Worm (Caenorhabditis elegans): ENCODE measurements around the gene rla-2.

The rla-2 gene

DNA sequence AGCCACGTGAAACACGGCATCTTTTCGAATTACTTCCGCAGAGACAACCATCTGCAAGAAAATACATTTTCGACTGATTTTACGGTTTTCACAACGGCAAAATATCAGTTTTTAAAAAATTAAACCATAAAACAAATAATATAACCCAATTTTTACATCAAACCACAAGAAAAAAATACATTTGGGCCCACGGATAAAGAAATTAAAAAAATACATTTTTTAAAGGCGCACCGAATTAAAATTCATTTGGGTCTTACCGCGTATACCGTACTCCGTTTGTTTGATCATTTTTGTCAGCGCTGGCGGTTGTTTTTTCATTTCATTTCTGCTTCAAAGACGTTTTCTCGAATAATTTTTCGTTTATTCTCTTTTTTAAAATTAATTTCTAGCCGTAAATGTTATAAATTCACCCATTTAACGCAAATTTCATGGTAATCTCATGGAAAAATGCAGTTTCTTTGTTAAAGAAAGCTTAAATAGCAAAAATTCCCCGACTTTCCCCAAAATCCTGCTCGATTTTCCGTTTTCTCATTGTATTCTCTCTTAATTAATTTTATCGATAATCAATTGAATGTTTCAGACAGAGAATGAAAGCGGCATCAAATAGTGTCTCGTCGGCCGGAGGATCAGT is 16.8 kb downstream of the rla-2 start, which contains the start of the genes rec-8 and mex-5:
rec-8 (minus strand) TSS at position 51 of the 631 bp plus-strand sequence.
mex-5 (plus strand) TSS at position 581 of the 631 bp plus-strand sequence.
- TF ChIP-seq fkh-3 (tag; optimal IDR thresholded peaks at IDR 0.05) (no peak), ztf-6 (GFP tag; IDR thresholded peaks at IDR 0.05) (no peak), lin-26 (GFP tag; IDR thresholded peaks at IDR 0.05) (no peak), mxl-1 (tag; optimal IDR thresholded peaks at IDR 0.05) (no peak), ceh-79 (tag; optimal IDR thresholded peaks at IDR 0.05) (no peak), lin-54 (GFP tag; optimal IDR thresholded peaks at IDR 0.05) (peak; percentile 75), nfya-1 (tag; optimal IDR thresholded peaks at IDR 0.05; ENCODE audit: borderline replicate concordance, insufficient read depth) (no peak), madf-8 (GFP tag; conservative IDR thresholded peaks at IDR 0.05) (peak; percentile 94), lir-1 (GFP tag; conservative IDR thresholded peaks at IDR 0.05) (peak; percentile 7; the same call in 1 of the 2 replicates), T07F8.4 (tag; optimal IDR thresholded peaks at IDR 0.05) (no peak), F33H1.4 (GFP tag; IDR thresholded peaks at IDR 0.05) (peak; percentile 98), bed-2 (GFP tag; IDR thresholded peaks at IDR 0.05) (no peak), ama-1 (optimal IDR thresholded peaks at IDR 0.05) (no peak), ama-1 (GFP tag; optimal IDR thresholded peaks at IDR 0.05) (no peak), lin-35 (GFP tag; optimal IDR thresholded peaks at IDR 0.05) (peak in 2 of 3 experiments; percentile 55 to 84), B0035.1 (tag; optimal IDR thresholded peaks at IDR 0.05) (no peak), ccch-3 (GFP tag; optimal IDR thresholded peaks at IDR 0.05) (no peak), repo-1 (tag; optimal IDR thresholded peaks at IDR 0.05) (no peak), ztf-22 (GFP tag; optimal IDR thresholded peaks at IDR 0.05) (no peak), Y53F4B.3 (GFP tag; IDR thresholded peaks at IDR 0.05) (no peak), ztf-26 (tag; optimal IDR thresholded peaks at IDR 0.05) (no peak), cebp-2 (GFP tag; IDR thresholded peaks at IDR 0.05) (no peak), sdz-38 (tag; optimal IDR thresholded peaks at IDR 0.05) (no peak), nhr-90 (tag; optimal IDR thresholded peaks at IDR 0.05) (no peak), B0336.3 (GFP tag; IDR thresholded peaks at IDR 0.05) (peak; percentile 42; the same call in 1 of the 2 replicates), madf-10 (tag; optimal IDR thresholded peaks at IDR 0.05) (no peak), B0019.2 (GFP tag; conservative IDR thresholded peaks at IDR 0.05) (peak; percentile 84), rcor-1 (GFP tag; IDR thresholded peaks at IDR 0.05) (peak; percentile 28; the same call in 1 of the 2 replicates), let-526 (GFP tag; IDR thresholded peaks at IDR 0.05) (no peak), madf-3 (GFP tag; IDR thresholded peaks at IDR 0.05) (0 out of 2 replicates have a peak, but pooled peaks have one; percentile 29), Y67H2A.10 (GFP tag; conservative IDR thresholded peaks at IDR 0.05) (no peak), ceh-40 (GFP tag; IDR thresholded peaks at IDR 0.05) (no peak), pha-4 (tag; optimal IDR thresholded peaks at IDR 0.05) (no peak), hmg-1.2 (GFP tag; IDR thresholded peaks at IDR 0.05) (peak; percentile 47; the same call in 1 of the 2 replicates), egrh-3 (GFP tag; IDR thresholded peaks at IDR 0.05) (no peak), F57A8.1 (GFP tag; optimal IDR thresholded peaks at IDR 0.05) (no peak), attf-3 (GFP tag; conservative IDR thresholded peaks at IDR 0.05) (no peak), attf-6 (GFP tag; IDR thresholded peaks at IDR 0.05) (peak; percentile 83), ets-4 (GFP tag; optimal IDR thresholded peaks at IDR 0.05) (no peak), egl-44 (GFP tag; IDR thresholded peaks at IDR 0.05) (no peak), lsl-1 (GFP tag; optimal IDR thresholded peaks at IDR 0.05) (peak; percentile 97), hlh-26 (GFP tag; conservative IDR thresholded peaks at IDR 0.05) (no peak), attf-5 (GFP tag; optimal IDR thresholded peaks at IDR 0.05) (no peak), athp-1 (tag; optimal IDR thresholded peaks at IDR 0.05) (peak; percentile 31), hsf-1 (GFP tag; IDR thresholded peaks at IDR 0.05) (peak; percentile 96), mel-28 (tag; optimal IDR thresholded peaks at IDR 0.05; ENCODE audit: borderline replicate concordance) (no peak), tbp1 (GFP tag; optimal IDR thresholded peaks at IDR 0.05) (peak; percentile 53), F57C9.4 (tag; optimal IDR thresholded peaks at IDR 0.05) (no peak), ztf-18 (tag; optimal IDR thresholded peaks at IDR 0.05) (no peak)

Data from whole organism, young adult.